Worm (Caenorhabditis elegans): Measurements from ENCODE around the gene snap-29.

DNA sequence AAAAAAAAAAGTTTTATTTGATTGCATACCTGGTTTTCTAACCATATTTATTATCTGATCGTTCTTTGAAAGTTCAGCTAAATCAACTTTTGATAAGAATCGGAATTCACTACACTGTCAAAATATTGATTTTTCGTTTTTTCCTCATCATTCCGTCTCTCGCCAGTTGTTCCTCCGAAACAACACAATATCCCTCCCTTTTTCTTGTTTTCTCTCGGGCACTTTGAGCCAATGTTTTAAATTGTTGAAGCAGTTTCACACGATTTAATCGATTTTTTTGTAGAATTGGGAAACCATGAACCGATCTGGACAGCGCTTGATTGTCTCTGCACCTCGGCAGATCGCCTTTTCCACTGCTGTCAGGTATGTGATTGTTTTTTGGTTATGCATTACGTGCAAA lies 6.8 kb upstream of the snap-29 start, which contains the start of gene K02D10.1:
- TF ChIP-seq unc-130 (GFP tag; optimal IDR thresholded peaks at IDR 0.05) (no peak), jun-1 (tag; optimal IDR thresholded peaks at IDR 0.05) (no peak), dpl-1 (GFP tag; optimal IDR thresholded peaks at IDR 0.05) (no peak), nhr-10 (tag; optimal IDR thresholded peaks at IDR 0.05) (no peak), zag-1 (tag; optimal IDR thresholded peaks at IDR 0.05) (no peak), R02D3.7 (tag; optimal IDR thresholded peaks at IDR 0.05) (no peak), ctbp-1 (GFP tag; IDR thresholded peaks at IDR 0.05) (no peak), mes-2 (tag; optimal IDR thresholded peaks at IDR 0.05; ENCODE audit: poor library complexity, severe bottlenecking) (no peak), unc-39 (tag; optimal IDR thresholded peaks at IDR 0.05) (no peak), F26F4.8 (GFP tag; conservative IDR thresholded peaks at IDR 0.05) (no peak), lin-13 (GFP tag; optimal IDR thresholded peaks at IDR 0.05) (no peak), nhr-77 (tag; optimal IDR thresholded peaks at IDR 0.05) (no peak), lin-15B (tag; optimal IDR thresholded peaks at IDR 0.05) (no peak)
